Fruit fly (Drosophila melanogaster) whole organism, embryonic: Measurements from ENCODE around the gene CG32633.

ENCODE experiments used
- ATbp ChIP-seq: fragments of 200-800 bp; sonication (Bioruptor generic); optimal IDR thresholded peaks from 2 replicates; lab custom pipeline; 2017; ENCODE audit warnings: missing biosample characterization, mild to moderate bottlenecking, missing genetic modification characterization, missing genetic modification reagents
- Antp ChIP-seq: fragments of 200-800 bp; sonication (Bioruptor generic); optimal IDR thresholded peaks from 3 replicates; lab custom pipeline; 2016; ENCODE audit warnings: missing biosample characterization, missing genetic modification characterization
- Atf6 ChIP-seq: fragments of 200-800 bp; sonication (Bioruptor generic); IDR thresholded peaks from 2 replicates; pipeline ENCODE4 v1.3.6; 2022; ENCODE audit warnings: missing biosample characterization, missing genetic modification characterization
- CG10147 ChIP-seq: fragments of 200-800 bp; sonication (Bioruptor generic); optimal IDR thresholded peaks from 2 replicates; lab custom pipeline; 2019; ENCODE audit warnings: missing biosample characterization, mild to moderate bottlenecking, missing genetic modification characterization, moderate library complexity
- CG11085 ChIP-seq: fragments of 200-800 bp; sonication (Bioruptor generic); IDR thresholded peaks from 2 replicates; pipeline ENCODE4 v1.3.6; 2022; ENCODE audit warnings: missing biosample characterization, missing genetic modification characterization
- CG12071 ChIP-seq: fragments of 200-800 bp; sonication (Bioruptor generic); optimal IDR thresholded peaks from 3 replicates; lab custom pipeline; 2018; ENCODE audit warnings: missing biosample characterization, mild to moderate bottlenecking, missing genetic modification characterization
- CG12299 ChIP-seq: fragments of 200-800 bp; sonication (Bioruptor generic); optimal IDR thresholded peaks from 2 replicates; lab custom pipeline; 2018; ENCODE audit warnings: missing biosample characterization, mild to moderate bottlenecking, missing genetic modification characterization
- CG12769 ChIP-seq: fragments of 200-800 bp; sonication (Bioruptor generic); optimal IDR thresholded peaks from 2 replicates; lab custom pipeline; 2019; ENCODE audit warnings: missing biosample characterization, mild to moderate bottlenecking, missing genetic modification characterization, moderate library complexity
- CG14441 ChIP-seq: fragments of 200-800 bp; sonication (Bioruptor generic); IDR thresholded peaks from 2 replicates; pipeline ENCODE4 v1.3.6; 2022; ENCODE audit warnings: missing biosample characterization, missing genetic modification characterization
- CG14860 ChIP-seq: fragments of 200-800 bp; sonication (Bioruptor generic); IDR thresholded peaks from 3 replicates; pipeline ENCODE4 v1.3.6; 2022; ENCODE audit warnings: missing biosample characterization, missing genetic modification characterization; ENCODE audit not compliant: partially characterized antibody
- CG15269 ChIP-seq: fragments of 200-800 bp; sonication (Bioruptor generic); optimal IDR thresholded peaks from 2 replicates; lab custom pipeline; 2018; ENCODE audit warnings: missing biosample characterization, mild to moderate bottlenecking, missing genetic modification characterization, moderate library complexity
- CG15514 ChIP-seq: fragments of 200-800 bp; sonication (Bioruptor generic); optimal IDR thresholded peaks from 3 replicates; lab custom pipeline; 2017; ENCODE audit warnings: missing biosample characterization, missing genetic modification characterization, mild to moderate bottlenecking, moderate library complexity, missing genetic modification reagents
- CG18619 ChIP-seq: fragments of 200-800 bp; sonication (Bioruptor generic); optimal IDR thresholded peaks from 3 replicates; lab custom pipeline; 2017; ENCODE audit warnings: missing biosample characterization, mild to moderate bottlenecking, missing genetic modification characterization
- CG2678 ChIP-seq: fragments of 200-800 bp; sonication (Bioruptor generic); optimal IDR thresholded peaks from 3 replicates; lab custom pipeline; 2019; ENCODE audit warnings: missing biosample characterization, mild to moderate bottlenecking, missing genetic modification characterization, moderate library complexity
- CG30431 ChIP-seq: fragments of 200-800 bp; sonication (Bioruptor generic); optimal IDR thresholded peaks from 2 replicates; lab custom pipeline; 2017; ENCODE audit warnings: missing biosample characterization, missing genetic modification characterization
- CG33557 ChIP-seq: fragments of 200-800 bp; sonication (Bioruptor generic); optimal IDR thresholded peaks from 2 replicates; lab custom pipeline; 2019; ENCODE audit warnings: missing biosample characterization, mild to moderate bottlenecking, missing genetic modification characterization, moderate library complexity
- CG3838 ChIP-seq: fragments of 200-800 bp; sonication (Bioruptor generic); optimal IDR thresholded peaks from 3 replicates; lab custom pipeline; 2016; ENCODE audit warnings: missing biosample characterization, missing genetic modification characterization
- CG42726 ChIP-seq: fragments of 200-800 bp; sonication (Bioruptor generic); IDR thresholded peaks from 2 replicates; pipeline ENCODE4 v1.3.6; 2022; ENCODE audit warnings: missing biosample characterization, missing genetic modification characterization; ENCODE audit not compliant: partially characterized antibody
- CG4328 ChIP-seq: fragments of 200-800 bp; sonication (Bioruptor generic); optimal IDR thresholded peaks from 3 replicates; lab custom pipeline; 2017; ENCODE audit warnings: missing biosample characterization, missing genetic modification reagents, missing genetic modification characterization
- CG6791 ChIP-seq: fragments of 200-800 bp; sonication (Bioruptor generic); IDR thresholded peaks from 3 replicates; pipeline ENCODE4 v1.3.6; 2022; ENCODE audit warnings: missing biosample characterization, missing genetic modification characterization; ENCODE audit not compliant: partially characterized antibody
- CG8290 ChIP-seq, 3 experiments: fragments of 200-800 bp; sonication (Bioruptor generic); optimal IDR thresholded peaks; 2 replicates each; lab custom pipeline; 2016 to 2019; ENCODE audit warnings: missing biosample characterization in 3 of 3, missing genetic modification characterization in 3 of 3, mild to moderate bottlenecking in 2 of 3, moderate library complexity in 1 of 3
- CG8359 ChIP-seq: fragments of 200-800 bp; sonication (Bioruptor generic); optimal IDR thresholded peaks from 2 replicates; lab custom pipeline; 2017; ENCODE audit warnings: missing biosample characterization, mild to moderate bottlenecking, missing genetic modification characterization, borderline replicate concordance
- CG9727 ChIP-seq: fragments of 200-800 bp; sonication (Bioruptor generic); optimal IDR thresholded peaks from 3 replicates; lab custom pipeline; 2017; ENCODE audit warnings: missing biosample characterization, mild to moderate bottlenecking, missing genetic modification characterization
- Dip3 ChIP-seq: fragments of 200-800 bp; sonication (Bioruptor generic); optimal IDR thresholded peaks from 3 replicates; lab custom pipeline; 2016; ENCODE audit warnings: missing biosample characterization, missing genetic modification characterization
- Doc2 ChIP-seq: fragments of 200-800 bp; sonication (Bioruptor generic); IDR thresholded peaks from 2 replicates; pipeline ENCODE4 v1.3.6; 2022; ENCODE audit warnings: missing biosample characterization, missing genetic modification characterization
- GATAe ChIP-seq: fragments of 200-800 bp; sonication (Bioruptor generic); conservative IDR thresholded peaks from 2 replicates; pipeline ENCODE4 v1.3.6; 2022; ENCODE audit warnings: missing biosample characterization, missing genetic modification characterization
- H2.0 ChIP-seq: fragments of 200-800 bp; sonication (Bioruptor generic); IDR thresholded peaks from 2 replicates; pipeline ENCODE4 v1.3.6; 2022; ENCODE audit warnings: missing biosample characterization, missing genetic modification characterization
- Hr39 ChIP-seq: fragments of >200 bp; optimal IDR thresholded peaks from 2 replicates; lab custom pipeline; 2017
- NFAT ChIP-seq: fragments of 200-800 bp; sonication (Bioruptor generic); IDR thresholded peaks from 2 replicates; pipeline ENCODE4 v1.3.6; 2022; ENCODE audit warnings: missing biosample characterization, missing genetic modification characterization
- NK7.1 ChIP-seq: fragments of 200-800 bp; sonication (Bioruptor generic); optimal IDR thresholded peaks from 3 replicates; lab custom pipeline; 2016; ENCODE audit warnings: missing biosample characterization, missing genetic modification characterization
- Nf-YA ChIP-seq: fragments of 200-800 bp; sonication (Bioruptor generic); IDR thresholded peaks from 2 replicates; pipeline ENCODE4 v1.3.6; 2022; ENCODE audit warnings: missing biosample characterization, missing genetic modification characterization
- Oli ChIP-seq: fragments of 200-800 bp; sonication (Bioruptor generic); optimal IDR thresholded peaks from 2 replicates; lab custom pipeline; 2018; ENCODE audit warnings: missing biosample characterization, mild to moderate bottlenecking, missing genetic modification characterization, moderate library complexity
- Sin3A ChIP-seq: fragments of >200 bp; optimal IDR thresholded peaks from 2 replicates; lab custom pipeline; 2018
- Sry-β ChIP-seq: fragments of 200-800 bp; sonication (Bioruptor generic); optimal IDR thresholded peaks from 2 replicates; lab custom pipeline; 2018; ENCODE audit warnings: missing biosample characterization, mild to moderate bottlenecking, missing genetic modification characterization, moderate library complexity
- Stat92E ChIP-seq, 3 experiments: fragments of >200 bp in 2 of 3; fragments of 200-800 bp in 1 of 3; sonication (Bioruptor generic) in 1 of 3; optimal IDR thresholded peaks; 2 replicates each; lab custom pipeline; 2017 to 2019; ENCODE audit warnings: missing biosample characterization in 3 of 3, missing genetic modification characterization in 3 of 3, mild to moderate bottlenecking in 1 of 3, moderate library complexity in 1 of 3
- amos ChIP-seq: fragments of 200-800 bp; sonication (Bioruptor generic); IDR thresholded peaks from 2 replicates; pipeline ENCODE4 v1.3.6; 2022; ENCODE audit warnings: missing biosample characterization, missing genetic modification characterization; ENCODE audit not compliant: partially characterized antibody
- ara ChIP-seq: fragments of 200-800 bp; sonication (Bioruptor generic); IDR thresholded peaks from 2 replicates; pipeline ENCODE4 v1.3.6; 2022; ENCODE audit warnings: missing biosample characterization, missing genetic modification characterization
- cg ChIP-seq: fragments of 200-800 bp; sonication (Bioruptor generic); optimal IDR thresholded peaks from 3 replicates; lab custom pipeline; 2019; ENCODE audit warnings: missing biosample characterization, mild to moderate bottlenecking, missing genetic modification characterization, moderate library complexity
- danr ChIP-seq: fragments of 200-800 bp; sonication (Bioruptor generic); IDR thresholded peaks from 2 replicates; pipeline ENCODE4 v1.3.6; 2022; ENCODE audit warnings: missing biosample characterization, missing genetic modification characterization
- dati ChIP-seq: fragments of 200-800 bp; sonication (Bioruptor generic); IDR thresholded peaks from 2 replicates; pipeline ENCODE4 v1.3.6; 2022; ENCODE audit warnings: missing biosample characterization, missing genetic modification characterization
- her ChIP-seq: fragments of 200-800 bp; sonication (Bioruptor generic); optimal IDR thresholded peaks from 2 replicates; lab custom pipeline; 2016; ENCODE audit warnings: missing biosample characterization, missing genetic modification characterization
- hkb ChIP-seq, 2 experiments: fragments of 200-800 bp in 1 of 2; fragments of >200 bp in 1 of 2; sonication (Bioruptor generic) in 1 of 2; IDR thresholded peaks in 1 of 2; optimal IDR thresholded peaks in 1 of 2; 2 replicates each; pipeline versions ENCODE4 v1.3.6 to Lab custom; 2017 to 2022; ENCODE audit warnings: missing biosample characterization in 1 of 2, missing genetic modification characterization in 1 of 2
- hth ChIP-seq: fragments of >200 bp; optimal IDR thresholded peaks from 2 replicates; lab custom pipeline; 2017; ENCODE audit warnings: inconsistent platforms
- lab ChIP-seq: fragments of 200-800 bp; sonication (Bioruptor generic); optimal IDR thresholded peaks from 3 replicates; lab custom pipeline; 2017; ENCODE audit warnings: missing biosample characterization, missing genetic modification characterization, mild to moderate bottlenecking, moderate library complexity, missing genetic modification reagents
- nom ChIP-seq: fragments of 200-800 bp; sonication (Bioruptor generic); optimal IDR thresholded peaks from 2 replicates; lab custom pipeline; 2017; ENCODE audit warnings: missing biosample characterization, missing genetic modification characterization, mild to moderate bottlenecking, moderate library complexity, missing genetic modification reagents
- p53 ChIP-seq: fragments of 200-800 bp; sonication (Bioruptor generic); optimal IDR thresholded peaks from 2 replicates; lab custom pipeline; 2016; ENCODE audit warnings: missing biosample characterization, missing genetic modification characterization
- schlank ChIP-seq: fragments of 200-800 bp; sonication (Bioruptor generic); optimal IDR thresholded peaks from 2 replicates; lab custom pipeline; 2018; ENCODE audit warnings: missing biosample characterization, mild to moderate bottlenecking, missing genetic modification characterization
- sna ChIP-seq: fragments of 200-800 bp; sonication (Bioruptor generic); IDR thresholded peaks from 2 replicates; pipeline ENCODE4 v1.3.6; 2022; ENCODE audit warnings: missing biosample characterization, missing genetic modification characterization; ENCODE audit not compliant: partially characterized antibody
- tio ChIP-seq: fragments of 200-800 bp; sonication (Bioruptor generic); optimal IDR thresholded peaks from 2 replicates; lab custom pipeline; 2017; ENCODE audit warnings: missing biosample characterization, missing genetic modification characterization, inconsistent platforms
- unpg ChIP-seq: fragments of 200-800 bp; sonication (Bioruptor generic); optimal IDR thresholded peaks from 3 replicates; lab custom pipeline; 2018; ENCODE audit warnings: missing biosample characterization, mild to moderate bottlenecking, missing genetic modification characterization, moderate library complexity
- yki ChIP-seq: fragments of >200 bp; optimal IDR thresholded peaks from 3 replicates; lab custom pipeline; 2018

Gene CG32633

DNA sequence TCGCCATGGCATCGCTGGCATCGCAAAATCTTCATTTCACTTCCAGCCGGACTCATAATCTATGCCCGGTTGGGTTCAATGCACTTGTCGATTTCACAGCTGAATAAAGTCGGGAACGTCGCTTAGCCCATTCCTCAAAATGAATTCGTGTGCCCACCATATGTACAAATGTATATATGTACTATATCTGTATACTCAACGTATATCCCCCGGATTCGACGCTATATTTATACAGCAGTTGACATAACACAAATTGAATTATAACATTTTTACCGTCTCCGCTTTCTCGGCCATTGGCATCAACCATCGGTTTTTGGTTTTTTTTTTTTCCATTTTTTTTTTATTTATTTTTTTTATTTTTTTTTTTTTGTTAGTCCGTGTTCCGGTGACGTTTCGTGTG is 8.8 kb downstream of the CG32633 start (continued):
- TF ChIP-seq CG6791 (GFP tag; lab: Robert Waterston, UW) = no peak
- TF ChIP-seq CG9727 (GFP tag; lab: Kevin White, UChicago) = no peak
- TF ChIP-seq CG15514 (GFP tag; lab: Kevin White, UChicago) = peak; percentile 34
- TF ChIP-seq ara (GFP tag; lab: Robert Waterston, UW) = no peak; the same call in 1 of the 2 replicates
- TF ChIP-seq p53 (GFP tag; lab: Kevin White, UChicago) = no peak
- no peak for TF ChIP-seq Atf6 (GFP tag; lab: Robert Waterston, UW)
- TF ChIP-seq schlank = no peak
- TF ChIP-seq hkb (optimal IDR thresholded peaks at IDR 0.05; lab: Kevin White, UChicago) = no peak
- 0 out of 2 replicates have a peak, but pooled peaks have one; percentile 28 for TF ChIP-seq hkb (GFP tag; IDR thresholded peaks at IDR 0.05; lab: Robert Waterston, UW)
- TF ChIP-seq H2.0 (GFP tag; lab: Robert Waterston, UW) = no peak
- TF ChIP-seq CG15269 (tag; lab: Kevin White, UChicago) = no peak
- TF ChIP-seq yki (lab: Kevin White, UChicago) = no peak
- TF ChIP-seq CG4328 (GFP tag; lab: Kevin White, UChicago) = peak; percentile 39
- peak; percentile 38 for TF ChIP-seq CG2678 (tag; lab: Kevin White, UChicago)
- TF ChIP-seq danr (GFP tag; lab: Robert Waterston, UW) = no peak
- TF ChIP-seq CG14860 = no peak
- TF ChIP-seq cg (GFP tag; lab: Kevin White, UChicago) = no peak
- peak; percentile 40 for TF ChIP-seq CG12071 (GFP tag; lab: Kevin White, UChicago)
- TF ChIP-seq CG30431 (GFP tag; lab: Kevin White, UChicago) = no peak
- TF ChIP-seq unpg = no peak
- TF ChIP-seq CG8359 (GFP tag; lab: Kevin White, UChicago) = no peak
- no peak for TF ChIP-seq CG8290 (GFP tag; optimal IDR thresholded peaks at IDR 0.05; lab: Kevin White, UChicago)
- TF ChIP-seq CG8290 (tag; optimal IDR thresholded peaks at IDR 0.05; lab: Kevin White, UChicago) = peak in 1 of 2 experiments; percentile 63
- no peak for TF ChIP-seq dati
- no peak for TF ChIP-seq nom (GFP tag; lab: Kevin White, UChicago)
- TF ChIP-seq NFAT (GFP tag; lab: Robert Waterston, UW) = no peak
- no peak for TF ChIP-seq Stat92E (GFP tag; optimal IDR thresholded peaks at IDR 0.05; lab: Kevin White, UChicago)
- TF ChIP-seq CG12769 (tag; lab: Kevin White, UChicago) = peak; percentile 48
- TF ChIP-seq CG3838 = no peak
- no peak for TF ChIP-seq amos (GFP tag; lab: Robert Waterston, UW)
- TF ChIP-seq ATbp (GFP tag; lab: Kevin White, UChicago) = peak; percentile 70
- no peak for TF ChIP-seq sna (GFP tag; lab: Robert Waterston, UW)
- TF ChIP-seq GATAe (GFP tag; lab: Robert Waterston, UW) = no peak
- no peak for TF ChIP-seq Dip3 (GFP tag; lab: Kevin White, UChicago)
- no peak for TF ChIP-seq hth (lab: Kevin White, UChicago)
- no peak for TF ChIP-seq Nf-YA (GFP tag; lab: Robert Waterston, UW)
- no peak for TF ChIP-seq Doc2 (GFP tag; lab: Robert Waterston, UW)
- no peak for TF ChIP-seq CG33557 (GFP tag; lab: Kevin White, UChicago)
- no peak for TF ChIP-seq CG14441 (GFP tag; lab: Robert Waterston, UW)
- TF ChIP-seq Antp (GFP tag; lab: Kevin White, UChicago) = no peak
- no peak for TF ChIP-seq CG42726 (GFP tag; lab: Robert Waterston, UW)
- no peak for TF ChIP-seq her (GFP tag; lab: Kevin White, UChicago)
- TF ChIP-seq tio (GFP tag; lab: Kevin White, UChicago) = no peak
- no peak for TF ChIP-seq CG10147 (GFP tag; lab: Kevin White, UChicago)
- no peak for TF ChIP-seq Sry-β (GFP tag; lab: Kevin White, UChicago)
- TF ChIP-seq lab (GFP tag; lab: Kevin White, UChicago) = peak; percentile 56
- TF ChIP-seq Oli (tag; lab: Kevin White, UChicago) = no peak
- no peak for TF ChIP-seq CG11085 (GFP tag; lab: Robert Waterston, UW)
- no peak for TF ChIP-seq NK7.1 (GFP tag; lab: Kevin White, UChicago)
- TF ChIP-seq Sin3A (lab: Kevin White, UChicago) = no peak
- no peak for TF ChIP-seq CG18619 (GFP tag; lab: Kevin White, UChicago)
- TF ChIP-seq CG12299 = no peak
- no peak for TF ChIP-seq Hr39 (lab: Kevin White, UChicago)
